Fruit fly (Drosophila melanogaster) whole organism, pupa: ENCODE results near the gene Atg17.
A peak's percentile ranks its signal among the peaks of the same experiment; 100 is the strongest.

Experiments
- CG10348 ChIP-seq: fragments of 200-800 bp; sonication (Bioruptor generic); IDR thresholded peaks from 2 replicates; pipeline ENCODE4 v1.3.6; 2022; ENCODE audit warnings: missing biosample characterization, missing genetic modification characterization
- CG12605 ChIP-seq: fragments of 200-800 bp; sonication (Bioruptor generic); IDR thresholded peaks from 2 replicates; pipeline ENCODE4 v1.3.6; 2022; ENCODE audit warnings: missing biosample characterization, missing genetic modification characterization
- CG13204 ChIP-seq: fragments of 200-800 bp; sonication (Bioruptor generic); optimal IDR thresholded peaks from 2 replicates; lab custom pipeline; 2018; ENCODE audit warnings: missing biosample characterization, mild to moderate bottlenecking, missing genetic modification characterization, moderate library complexity
- CG14655 ChIP-seq: fragments of 200-800 bp; sonication (Bioruptor generic); optimal IDR thresholded peaks from 3 replicates; lab custom pipeline; 2017; ENCODE audit warnings: mild to moderate bottlenecking, missing biosample characterization, missing genetic modification reagents, missing genetic modification characterization
- CG15710 ChIP-seq: fragments of 200-800 bp; sonication (Bioruptor generic); optimal IDR thresholded peaks from 2 replicates; lab custom pipeline; 2018; ENCODE audit warnings: missing biosample characterization, mild to moderate bottlenecking, missing genetic modification characterization, moderate library complexity
- CG17806 ChIP-seq: fragments of 200-800 bp; sonication (Bioruptor generic); optimal IDR thresholded peaks from 2 replicates; lab custom pipeline; 2018; ENCODE audit warnings: missing biosample characterization, mild to moderate bottlenecking, missing genetic modification characterization, moderate library complexity
- CG32121 ChIP-seq: fragments of 200-800 bp; sonication (Bioruptor generic); IDR thresholded peaks from 2 replicates; pipeline ENCODE4 v1.3.6; 2022; ENCODE audit warnings: missing biosample characterization, missing genetic modification characterization
- CG34367 ChIP-seq: fragments of 200-800 bp; sonication (Bioruptor generic); optimal IDR thresholded peaks from 2 replicates; lab custom pipeline; 2018; ENCODE audit warnings: missing biosample characterization, mild to moderate bottlenecking, missing genetic modification characterization
- CG4496 ChIP-seq: fragments of 200-800 bp; sonication (Bioruptor generic); IDR thresholded peaks from 3 replicates; pipeline ENCODE4 v1.3.6; 2022; ENCODE audit warnings: missing biosample characterization, missing genetic modification characterization
- CG8159 ChIP-seq: fragments of 200-800 bp; sonication (Bioruptor generic); optimal IDR thresholded peaks from 3 replicates; lab custom pipeline; 2018; ENCODE audit warnings: missing biosample characterization, mild to moderate bottlenecking, missing genetic modification characterization, moderate library complexity
- CG8301 ChIP-seq: fragments of 200-800 bp; sonication (Bioruptor generic); optimal IDR thresholded peaks from 2 replicates; lab custom pipeline; 2018; ENCODE audit warnings: missing biosample characterization, mild to moderate bottlenecking, missing genetic modification characterization
- CG9948 ChIP-seq: fragments of 200-800 bp; sonication (Bioruptor generic); optimal IDR thresholded peaks from 2 replicates; lab custom pipeline; 2018; ENCODE audit warnings: missing biosample characterization, mild to moderate bottlenecking, missing genetic modification characterization, moderate library complexity
- D1 ChIP-seq: fragments of 200-800 bp; sonication (Bioruptor generic); optimal IDR thresholded peaks from 2 replicates; lab custom pipeline; 2018; ENCODE audit warnings: missing biosample characterization, mild to moderate bottlenecking, missing genetic modification characterization, moderate library complexity
- EcR ChIP-seq: fragments of 200-800 bp; sonication (Bioruptor generic); optimal IDR thresholded peaks from 3 replicates; lab custom pipeline; 2019; ENCODE audit warnings: missing biosample characterization, missing genetic modification characterization, mild to moderate bottlenecking, moderate library complexity, missing genetic modification reagents
- Ets98B ChIP-seq: fragments of 200-800 bp; sonication (Bioruptor generic); IDR thresholded peaks from 2 replicates; pipeline ENCODE4 v1.3.6; 2022; ENCODE audit warnings: missing biosample characterization, missing genetic modification characterization
- Pif1A ChIP-seq: fragments of 200-800 bp; sonication (Bioruptor generic); optimal IDR thresholded peaks from 3 replicates; lab custom pipeline; 2016; ENCODE audit warnings: missing biosample characterization, missing genetic modification characterization
- Pif1B ChIP-seq: fragments of 200-800 bp; sonication (Bioruptor generic); optimal IDR thresholded peaks from 3 replicates; lab custom pipeline; 2016; ENCODE audit warnings: missing biosample characterization, missing genetic modification characterization
- Snoo ChIP-seq: fragments of 200-800 bp; sonication (Bioruptor generic); optimal IDR thresholded peaks from 3 replicates; lab custom pipeline; 2017; ENCODE audit warnings: missing biosample characterization, mild to moderate bottlenecking, missing genetic modification characterization, inconsistent platforms
- fd96Ca ChIP-seq: fragments of 200-800 bp; sonication (Bioruptor generic); IDR thresholded peaks from 3 replicates; pipeline ENCODE4 v1.3.6; 2022; ENCODE audit warnings: missing biosample characterization, missing genetic modification characterization
- gl ChIP-seq: fragments of 200-800 bp; sonication (Bioruptor generic); optimal IDR thresholded peaks from 2 replicates; lab custom pipeline; 2018; ENCODE audit warnings: missing biosample characterization, mild to moderate bottlenecking, missing genetic modification characterization
- rn ChIP-seq: fragments of 200-800 bp; sonication (Bioruptor generic); IDR thresholded peaks from 2 replicates; pipeline ENCODE4 v1.3.6; 2022; ENCODE audit warnings: missing biosample characterization, missing genetic modification characterization

Gene Atg17

dm6 chr3R:5705469-5706067 lies 36.1 kb downstream of the Atg17 start:
- TF ChIP-seq CG9948 (tag; lab: Kevin White, UChicago) (no peak), CG34367 (tag; lab: Kevin White, UChicago) (peak; percentile 23), CG15710 (tag; lab: Kevin White, UChicago) (no peak), CG14655 (peak; percentile 71), CG8159 (tag; lab: Kevin White, UChicago) (peak; percentile 58), CG8301 (tag; lab: Kevin White, UChicago) (no peak), Ets98B (GFP tag; lab: Robert Waterston, UW) (peak; percentile 25; the same call in 1 of the 2 replicates), rn (no peak), CG32121 (0 out of 2 replicates have a peak, but pooled peaks have one; percentile 8), Pif1A (peak; percentile 38), CG4496 (GFP tag; lab: Robert Waterston, UW) (peak; percentile 57; the same call in 2 of the 3 replicates)
- TF ChIP-seq, all 21 proteins: peak for 7

DNA sequence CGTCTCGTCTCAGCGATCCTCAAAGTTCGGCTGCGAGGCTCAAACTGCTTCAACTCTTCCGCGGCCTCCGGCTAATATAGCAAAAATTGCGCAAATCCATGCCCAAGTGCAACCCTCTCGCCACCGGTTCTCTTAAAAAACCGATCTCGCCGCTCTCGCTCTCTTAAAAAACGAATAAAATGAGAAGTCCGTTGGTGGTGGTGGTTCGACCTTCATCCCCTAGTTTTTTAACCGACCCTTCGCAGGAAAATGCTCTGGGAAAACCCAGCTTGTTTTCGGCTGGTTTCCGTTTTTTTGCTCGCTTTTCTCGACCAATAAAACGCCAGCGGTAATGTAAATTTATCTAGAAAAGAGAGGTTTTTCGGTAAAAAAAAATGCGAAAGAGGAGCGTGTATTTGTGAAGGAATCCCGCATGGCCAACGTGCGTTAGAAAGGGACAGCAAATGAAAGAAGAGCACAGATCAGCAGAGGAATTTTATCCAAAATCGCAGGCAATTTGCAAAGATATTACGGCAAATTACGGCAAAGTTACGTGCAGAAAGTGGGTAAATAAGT lies 47.3 kb downstream of the Atg17 start, which contains the start of gene cas:
Gene cas (minus strand): TSS at position 51 of the 555 bp plus-strand sequence.
- TF ChIP-seq CG8159 (tag; lab: Kevin White, UChicago) (no peak), CG12605 (no peak), fd96Ca (no peak), CG8301 (tag; lab: Kevin White, UChicago) (no peak), D1 (tag; lab: Kevin White, UChicago) (no peak), rn (no peak), CG10348 (GFP tag; lab: Robert Waterston, UW) (no peak), Pif1A (no peak)
- TF ChIP-seq, all 21 proteins: peak for 0

DNA sequence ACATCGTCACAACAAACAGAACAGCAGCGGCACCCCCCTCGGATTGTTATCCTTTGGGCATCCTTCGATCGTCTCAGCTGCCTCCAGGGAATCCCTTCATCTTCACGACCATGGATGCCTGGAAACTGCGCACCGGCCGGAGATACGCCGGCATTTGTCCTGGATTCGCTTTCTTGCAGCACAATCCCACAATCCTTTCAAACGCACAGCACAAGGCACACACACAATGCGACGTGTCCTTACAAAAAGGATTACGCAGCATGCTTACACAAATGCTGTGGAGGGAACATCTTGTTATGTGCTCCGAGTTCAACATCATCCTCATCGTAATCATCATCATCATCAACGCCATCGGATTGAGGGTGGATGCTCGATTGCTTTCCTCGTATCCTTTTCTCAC lies 53.6 kb downstream of the Atg17 start:
- TF ChIP-seq fd96Ca: no peak
- TF ChIP-seq Pif1B (GFP tag; lab: Kevin White, UChicago): no peak
- no peak for TF ChIP-seq CG10348 (GFP tag; lab: Robert Waterston, UW)
- no peak for TF ChIP-seq CG34367 (tag; lab: Kevin White, UChicago)
- TF ChIP-seq CG13204 (GFP tag; lab: Kevin White, UChicago): no peak
- no peak for TF ChIP-seq Pif1A
- no peak for TF ChIP-seq EcR (GFP tag; lab: Kevin White, UChicago)
- no peak for TF ChIP-seq CG8301 (tag; lab: Kevin White, UChicago)
- TF ChIP-seq CG9948 (tag; lab: Kevin White, UChicago): no peak
- TF ChIP-seq rn: no peak
- no peak for TF ChIP-seq CG12605
- no peak for TF ChIP-seq CG32121
- TF ChIP-seq Ets98B (GFP tag; lab: Robert Waterston, UW): no peak
- TF ChIP-seq gl (tag; lab: Kevin White, UChicago): no peak
- no peak for TF ChIP-seq CG8159 (tag; lab: Kevin White, UChicago)
- no peak for TF ChIP-seq CG15710 (tag; lab: Kevin White, UChicago)
- no peak for TF ChIP-seq CG17806 (tag; lab: Kevin White, UChicago)
- no peak for TF ChIP-seq Snoo (tag; lab: Kevin White, UChicago)

dm6 chr3R:5727724-5728365 lies 58.3 kb downstream of the Atg17 start:
- no peak for TF ChIP-seq Snoo (tag; lab: Kevin White, UChicago)
- TF ChIP-seq CG13204 (GFP tag; lab: Kevin White, UChicago): no peak
- no peak for TF ChIP-seq CG34367 (tag; lab: Kevin White, UChicago)
- no peak for TF ChIP-seq CG17806 (tag; lab: Kevin White, UChicago)
- no peak for TF ChIP-seq EcR (GFP tag; lab: Kevin White, UChicago)
- no peak for TF ChIP-seq CG9948 (tag; lab: Kevin White, UChicago)
- no peak for TF ChIP-seq CG8301 (tag; lab: Kevin White, UChicago)
- TF ChIP-seq CG10348 (GFP tag; lab: Robert Waterston, UW): no peak
- no peak for TF ChIP-seq CG12605
- TF ChIP-seq Ets98B (GFP tag; lab: Robert Waterston, UW): no peak
